Worm (Caenorhabditis elegans): ENCODE measurements around the gene rfs-1.

DNA sequence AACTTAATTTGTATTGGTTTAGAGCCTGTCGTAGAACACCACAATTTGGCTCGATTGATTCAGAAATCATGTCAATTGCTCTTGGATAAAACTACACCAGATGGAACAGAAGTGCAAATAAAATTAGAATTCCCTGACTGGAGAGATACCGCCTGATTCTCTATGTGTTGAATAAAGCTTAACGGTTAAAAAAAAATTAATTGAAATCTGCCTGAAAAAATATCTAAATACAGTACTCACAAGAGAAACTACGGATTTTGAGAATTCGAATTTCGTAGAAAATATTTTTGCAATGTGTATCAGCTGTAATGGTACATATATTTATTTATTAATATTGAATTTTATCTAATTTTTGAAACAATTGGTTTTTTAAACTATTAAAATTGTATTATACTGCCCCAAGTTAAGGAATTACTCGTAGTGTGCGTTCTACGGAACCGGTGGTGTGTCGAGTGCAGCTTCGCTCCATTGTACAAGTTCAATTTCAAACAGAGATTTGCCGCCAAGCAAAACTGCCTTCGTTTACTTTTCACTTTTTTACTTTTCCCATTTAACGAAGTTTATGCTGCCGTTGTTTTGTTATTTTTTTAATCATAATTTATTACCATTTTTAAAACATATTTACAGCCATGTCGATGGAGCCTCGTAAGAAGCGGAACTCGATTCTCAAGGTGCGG is 23.9 kb downstream of the rfs-1 start, which contains the start of gene knl-1:
- TF ChIP-seq B0310.2 (tag; optimal IDR thresholded peaks at IDR 0.05) (no peak), flt-1 (GFP tag; IDR thresholded peaks at IDR 0.05) (no peak), scrt-1 (GFP tag; IDR thresholded peaks at IDR 0.05) (no peak), pes-1 (GFP tag; IDR thresholded peaks at IDR 0.05) (no peak; the same call in 1 of the 2 replicates), hmbx-1 (tag; optimal IDR thresholded peaks at IDR 0.05) (no peak), ama-1 (optimal IDR thresholded peaks at IDR 0.05) (no peak), tra-4 (tag; optimal IDR thresholded peaks at IDR 0.05) (no peak), hmg-4 (GFP tag; optimal IDR thresholded peaks at IDR 0.05) (peak; percentile 54), hnd-1 (tag; optimal IDR thresholded peaks at IDR 0.05) (no peak), tbx-11 (GFP tag; IDR thresholded peaks at IDR 0.05) (no peak), F13C5.2 (tag; optimal IDR thresholded peaks at IDR 0.05) (peak; percentile 51), aly-1 (tag; optimal IDR thresholded peaks at IDR 0.05) (no peak), tbx-37 (GFP tag; conservative IDR thresholded peaks at IDR 0.05) (no peak)
